Fruit fly (Drosophila melanogaster) whole organism, pupa: ENCODE measurements around the gene CG42780.
A peak's percentile ranks its signal among the peaks of the same experiment; 100 is the strongest.

Experiments
- CG10348 ChIP-seq: fragments of 200-800 bp; sonication (Bioruptor generic); IDR thresholded peaks from 2 replicates; pipeline ENCODE4 v1.3.6; 2022; ENCODE audit warnings: missing biosample characterization, missing genetic modification characterization
- CG12605 ChIP-seq: fragments of 200-800 bp; sonication (Bioruptor generic); IDR thresholded peaks from 2 replicates; pipeline ENCODE4 v1.3.6; 2022; ENCODE audit warnings: missing biosample characterization, missing genetic modification characterization
- CG14655 ChIP-seq: fragments of 200-800 bp; sonication (Bioruptor generic); optimal IDR thresholded peaks from 3 replicates; lab custom pipeline; 2017; ENCODE audit warnings: mild to moderate bottlenecking, missing biosample characterization, missing genetic modification reagents, missing genetic modification characterization
- CG15710 ChIP-seq: fragments of 200-800 bp; sonication (Bioruptor generic); optimal IDR thresholded peaks from 2 replicates; lab custom pipeline; 2018; ENCODE audit warnings: missing biosample characterization, mild to moderate bottlenecking, missing genetic modification characterization, moderate library complexity
- CG32121 ChIP-seq: fragments of 200-800 bp; sonication (Bioruptor generic); IDR thresholded peaks from 2 replicates; pipeline ENCODE4 v1.3.6; 2022; ENCODE audit warnings: missing biosample characterization, missing genetic modification characterization
- CG34367 ChIP-seq: fragments of 200-800 bp; sonication (Bioruptor generic); optimal IDR thresholded peaks from 2 replicates; lab custom pipeline; 2018; ENCODE audit warnings: missing biosample characterization, mild to moderate bottlenecking, missing genetic modification characterization
- CG4496 ChIP-seq: fragments of 200-800 bp; sonication (Bioruptor generic); IDR thresholded peaks from 3 replicates; pipeline ENCODE4 v1.3.6; 2022; ENCODE audit warnings: missing biosample characterization, missing genetic modification characterization
- CG9948 ChIP-seq: fragments of 200-800 bp; sonication (Bioruptor generic); optimal IDR thresholded peaks from 2 replicates; lab custom pipeline; 2018; ENCODE audit warnings: missing biosample characterization, mild to moderate bottlenecking, missing genetic modification characterization, moderate library complexity
- D1 ChIP-seq: fragments of 200-800 bp; sonication (Bioruptor generic); optimal IDR thresholded peaks from 2 replicates; lab custom pipeline; 2018; ENCODE audit warnings: missing biosample characterization, mild to moderate bottlenecking, missing genetic modification characterization, moderate library complexity
- Ets98B ChIP-seq: fragments of 200-800 bp; sonication (Bioruptor generic); IDR thresholded peaks from 2 replicates; pipeline ENCODE4 v1.3.6; 2022; ENCODE audit warnings: missing biosample characterization, missing genetic modification characterization
- Snoo ChIP-seq: fragments of 200-800 bp; sonication (Bioruptor generic); optimal IDR thresholded peaks from 3 replicates; lab custom pipeline; 2017; ENCODE audit warnings: missing biosample characterization, mild to moderate bottlenecking, missing genetic modification characterization, inconsistent platforms
- gl ChIP-seq: fragments of 200-800 bp; sonication (Bioruptor generic); optimal IDR thresholded peaks from 2 replicates; lab custom pipeline; 2018; ENCODE audit warnings: missing biosample characterization, mild to moderate bottlenecking, missing genetic modification characterization

DNA sequence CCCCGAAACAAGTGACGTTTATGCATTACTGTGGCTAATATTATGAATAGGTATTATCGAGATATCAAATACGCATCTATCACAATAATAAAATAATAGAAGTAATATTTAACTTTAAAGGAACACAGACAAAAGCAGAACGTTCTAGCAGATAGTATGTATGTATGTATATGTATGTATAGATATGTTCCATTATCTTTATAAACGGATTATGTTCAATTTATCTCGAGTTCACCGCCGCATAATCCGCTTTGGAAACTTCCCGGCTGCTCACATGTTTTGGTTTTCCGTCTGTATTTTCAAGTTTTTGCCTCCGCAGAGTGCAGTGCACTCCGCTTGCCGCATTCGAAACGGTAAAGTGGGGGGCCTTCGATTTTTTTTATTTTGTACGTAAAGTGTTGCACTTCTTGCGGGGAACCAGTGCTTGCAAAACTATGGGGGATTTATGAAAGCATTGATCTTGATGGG is 3.6 kb upstream of the CG42780 start:
- TF ChIP-seq Snoo (tag; lab: Kevin White, UChicago): peak; percentile 82
- peak; percentile 64 for TF ChIP-seq CG14655 (GFP tag; lab: Kevin White, UChicago)
- TF ChIP-seq CG32121 (GFP tag; lab: Robert Waterston, UW): no peak; the same call in 1 of the 2 replicates
- peak; percentile 37 for TF ChIP-seq gl (tag; lab: Kevin White, UChicago)
- no peak for TF ChIP-seq CG10348 (GFP tag; lab: Robert Waterston, UW)
- peak; percentile 73 for TF ChIP-seq CG34367 (tag; lab: Kevin White, UChicago)
- TF ChIP-seq CG12605 (GFP tag; lab: Robert Waterston, UW): no peak
- TF ChIP-seq CG9948 (tag; lab: Kevin White, UChicago): peak; percentile 62
- peak; percentile 35 for TF ChIP-seq Ets98B (GFP tag; lab: Robert Waterston, UW)
- TF ChIP-seq D1 (tag; lab: Kevin White, UChicago): no peak
- peak; percentile 80 for TF ChIP-seq CG15710 (tag; lab: Kevin White, UChicago)
- TF ChIP-seq CG4496 (GFP tag; lab: Robert Waterston, UW): peak; percentile 68; the same call in 1 of the 3 replicates
